Fruit fly (Drosophila melanogaster): ENCODE data around the gene CG1265.

The CG1265 gene

dm6 chr3L:4269920-4270319, 15.3 kb downstream of the CG1265 start (continued):
- peak; percentile 34; the same call in 1 of the 2 replicates for TF ChIP-seq CG3847 (GFP tag; IDR thresholded peaks at IDR 0.05)
- TF ChIP-seq CG9727 (GFP tag; optimal IDR thresholded peaks at IDR 0.05): peak; percentile 57
- peak; percentile 52 for TF ChIP-seq CG10366 (GFP tag; IDR thresholded peaks at IDR 0.05)
- TF ChIP-seq CG7987 (GFP tag; optimal IDR thresholded peaks at IDR 0.05): no peak
- peak; percentile 84 for TF ChIP-seq CG7839 (tag; optimal IDR thresholded peaks at IDR 0.05)
- TF ChIP-seq Hmx (GFP tag; optimal IDR thresholded peaks at IDR 0.05): no peak
- TF ChIP-seq twi (tag; optimal IDR thresholded peaks at IDR 0.05): peak; percentile 50
- TF ChIP-seq HLH3B (GFP tag; IDR thresholded peaks at IDR 0.05): peak; percentile 70
- TF ChIP-seq HLH54F (GFP tag; optimal IDR thresholded peaks at IDR 0.05): no peak
- TF ChIP-seq wor (GFP tag; IDR thresholded peaks at IDR 0.05): peak; percentile 38; the same call in 1 of the 2 replicates
- TF ChIP-seq BtbVII (GFP tag; optimal IDR thresholded peaks at IDR 0.05): peak; percentile 73
- peak; percentile 79 for TF ChIP-seq Fer1 (GFP tag; optimal IDR thresholded peaks at IDR 0.05)
- TF ChIP-seq CG15011 (GFP tag; optimal IDR thresholded peaks at IDR 0.05): peak; percentile 42
- TF ChIP-seq Hr78 (GFP tag; optimal IDR thresholded peaks at IDR 0.05): peak in 1 of 2 experiments; percentile 45
- TF ChIP-seq salm (tag; optimal IDR thresholded peaks at IDR 0.05): peak; percentile 62
- peak; percentile 40 for TF ChIP-seq CG8281 (tag; optimal IDR thresholded peaks at IDR 0.05)
- peak; percentile 56 for TF ChIP-seq CG5180 (GFP tag; optimal IDR thresholded peaks at IDR 0.05)
- TF ChIP-seq CG17359 (tag; optimal IDR thresholded peaks at IDR 0.05): peak; percentile 81
- TF ChIP-seq H15 (GFP tag; IDR thresholded peaks at IDR 0.05): peak; percentile 42; the same call in 1 of the 3 replicates
- peak; percentile 33 for TF ChIP-seq CG4707 (GFP tag; optimal IDR thresholded peaks at IDR 0.05)
- peak; percentile 50 for TF ChIP-seq Dek (tag; optimal IDR thresholded peaks at IDR 0.05)
- TF ChIP-seq Dref (GFP tag; IDR thresholded peaks at IDR 0.05): no peak
- TF ChIP-seq CG14050 (GFP tag; IDR thresholded peaks at IDR 0.05): no peak
- no peak for TF ChIP-seq Mes4 (GFP tag; optimal IDR thresholded peaks at IDR 0.05)
- peak; percentile 27 for TF ChIP-seq tio (GFP tag; optimal IDR thresholded peaks at IDR 0.05)
- TF ChIP-seq Aef1 (GFP tag; IDR thresholded peaks at IDR 0.05): peak; percentile 35; the same call in 1 of the 3 replicates
- no peak for TF ChIP-seq dm (GFP tag; optimal IDR thresholded peaks at IDR 0.05)
- peak; percentile 53 for TF ChIP-seq CG14441 (GFP tag; IDR thresholded peaks at IDR 0.05)
- TF ChIP-seq ttk (GFP tag; IDR thresholded peaks at IDR 0.05): peak; percentile 61; the same call in 1 of the 2 replicates
- TF ChIP-seq CG3163 (GFP tag; optimal IDR thresholded peaks at IDR 0.05): no peak
- TF ChIP-seq al (GFP tag; IDR thresholded peaks at IDR 0.05): 0 out of 2 replicates have a peak, but pooled peaks have one; percentile 32
- peak; percentile 39; the same call in 1 of the 2 replicates for TF ChIP-seq ssp (GFP tag; IDR thresholded peaks at IDR 0.05)
- TF ChIP-seq D (optimal IDR thresholded peaks at IDR 0.05): no peak
- TF ChIP-seq D (GFP tag; optimal IDR thresholded peaks at IDR 0.05): peak; percentile 71
- peak; percentile 11 for TF ChIP-seq CG8290 (GFP tag; optimal IDR thresholded peaks at IDR 0.05)
- no peak for TF ChIP-seq CG8290 (tag; optimal IDR thresholded peaks at IDR 0.05)
- TF ChIP-seq ara (GFP tag; IDR thresholded peaks at IDR 0.05): peak; percentile 75
- no peak for TF ChIP-seq Ravus (GFP tag; IDR thresholded peaks at IDR 0.05)
- TF ChIP-seq CG11093 (GFP tag; IDR thresholded peaks at IDR 0.05): 0 out of 3 replicates have a peak, but pooled peaks have one; percentile 60
- 0 out of 2 replicates have a peak, but pooled peaks have one; percentile 10 for TF ChIP-seq cas (GFP tag; IDR thresholded peaks at IDR 0.05)
- peak; percentile 76 for TF ChIP-seq CG1233 (GFP tag; optimal IDR thresholded peaks at IDR 0.05)
- TF ChIP-seq NfI (GFP tag; optimal IDR thresholded peaks at IDR 0.05): peak; percentile 65
- TF ChIP-seq emc (GFP tag; optimal IDR thresholded peaks at IDR 0.05): no peak
- TF ChIP-seq mld (GFP tag; IDR thresholded peaks at IDR 0.05; ENCODE audit: partially characterized antibody): no peak
- peak; percentile 50 for TF ChIP-seq CG10654 (GFP tag; optimal IDR thresholded peaks at IDR 0.05)
- no peak for TF ChIP-seq pzg (GFP tag; optimal IDR thresholded peaks at IDR 0.05)
- peak; percentile 48 for TF ChIP-seq Chrac-16 (GFP tag; optimal IDR thresholded peaks at IDR 0.05)
- TF ChIP-seq CG6689 (GFP tag; IDR thresholded peaks at IDR 0.05): peak; percentile 77
- peak; percentile 38 for TF ChIP-seq CG13775 (GFP tag; optimal IDR thresholded peaks at IDR 0.05)
- no peak for TF ChIP-seq mirr (GFP tag; optimal IDR thresholded peaks at IDR 0.05)
- no peak for TF ChIP-seq prd (optimal IDR thresholded peaks at IDR 0.05)
- peak; percentile 66; the same call in 2 of the 3 replicates for TF ChIP-seq prd (GFP tag; IDR thresholded peaks at IDR 0.05)
